Worm (Caenorhabditis elegans) whole organism, mixed stage, embryonic: ENCODE results near the gene lron-5.

Source experiments
- mep-1 ChIP-seq: fragments of 150-350 bp; optimal IDR thresholded peaks from 2 replicates; lab custom pipeline; 2017; ENCODE audit warnings: missing biosample characterization, missing genetic modification reagents, missing genetic modification characterization, inconsistent platforms
- mls-2 ChIP-seq: sonication (generic microtip); optimal IDR thresholded peaks from 2 replicates; lab custom pipeline; 2016; ENCODE audit warnings: mild to moderate bottlenecking, missing genetic modification characterization, moderate library complexity, missing compliant biosample characterization
- nhr-28 ChIP-seq: fragments of 150-350 bp; optimal IDR thresholded peaks from 2 replicates; lab custom pipeline; 2014; ENCODE audit warnings: missing biosample characterization, missing genetic modification characterization
- zip-8 ChIP-seq: fragments of 150-350 bp; optimal IDR thresholded peaks from 2 replicates; lab custom pipeline; 2014; ENCODE audit warnings: missing biosample characterization, missing genetic modification characterization

- no peak for TF ChIP-seq zip-8
- TF ChIP-seq nhr-28 (tag; lab: Kevin White, UChicago) = no peak
- TF ChIP-seq mep-1 (tag; lab: Kevin White, UChicago) = no peak
- no peak for TF ChIP-seq mls-2
Measured at ce11 chrIII:4649811-4650544, 27.1 kb downstream of the lron-5 start, which contains the start of gene ppm-2.
